Fruit fly (Drosophila melanogaster) whole organism, adult: ENCODE data around the gene Ypel.

Source experiments
- CG11617 ChIP-seq: fragments of 200-800 bp; sonication (Bioruptor generic); optimal IDR thresholded peaks from 2 replicates; lab custom pipeline; 2017; ENCODE audit warnings: mild to moderate bottlenecking, missing biosample characterization, missing genetic modification reagents, missing genetic modification characterization
- CG12768 ChIP-seq: fragments of 200-800 bp; sonication (Bioruptor generic); optimal IDR thresholded peaks from 2 replicates; lab custom pipeline; 2017; ENCODE audit warnings: missing biosample characterization, missing genetic modification characterization, mild to moderate bottlenecking, moderate library complexity, missing genetic modification reagents
- CG14711 ChIP-seq: fragments of 200-800 bp; sonication (Bioruptor generic); optimal IDR thresholded peaks from 2 replicates; lab custom pipeline; 2018; ENCODE audit warnings: missing biosample characterization, mild to moderate bottlenecking, missing genetic modification characterization, moderate library complexity
- CG1620 ChIP-seq: fragments of 200-800 bp; sonication (Bioruptor generic); optimal IDR thresholded peaks from 2 replicates; lab custom pipeline; 2016; ENCODE audit warnings: missing biosample characterization, missing genetic modification characterization
- CG33017 ChIP-seq: fragments of 200-800 bp; sonication (Bioruptor generic); optimal IDR thresholded peaks from 2 replicates; lab custom pipeline; 2018; ENCODE audit warnings: missing biosample characterization, mild to moderate bottlenecking, missing genetic modification characterization, moderate library complexity
- CG5204 ChIP-seq: fragments of 200-800 bp; sonication (Bioruptor generic); optimal IDR thresholded peaks from 2 replicates; lab custom pipeline; 2016; ENCODE audit warnings: missing biosample characterization, missing genetic modification characterization
- CG7045 ChIP-seq: fragments of 200-800 bp; sonication (Bioruptor generic); optimal IDR thresholded peaks from 2 replicates; lab custom pipeline; 2017; ENCODE audit warnings: missing biosample characterization, mild to moderate bottlenecking, missing genetic modification characterization
- CG7101 ChIP-seq: fragments of 200-800 bp; sonication (Bioruptor generic); optimal IDR thresholded peaks from 2 replicates; lab custom pipeline; 2018; ENCODE audit warnings: missing biosample characterization, mild to moderate bottlenecking, missing genetic modification characterization, moderate library complexity
- Clk ChIP-seq: fragments of 200-800 bp; sonication (Bioruptor generic); optimal IDR thresholded peaks from 2 replicates; lab custom pipeline; 2017; ENCODE audit warnings: missing biosample characterization, missing genetic modification characterization
- Crg-1 ChIP-seq: fragments of 200-800 bp; sonication (Bioruptor generic); optimal IDR thresholded peaks from 2 replicates; lab custom pipeline; 2016; ENCODE audit warnings: missing biosample characterization, missing genetic modification characterization
- Hr96 ChIP-seq: fragments of 200-800 bp; sonication (Bioruptor generic); optimal IDR thresholded peaks from 2 replicates; lab custom pipeline; 2016; ENCODE audit warnings: missing biosample characterization, missing genetic modification characterization
- Mnt ChIP-seq: fragments of 200-800 bp; sonication (Bioruptor generic); optimal IDR thresholded peaks from 2 replicates; lab custom pipeline; 2016; ENCODE audit warnings: missing biosample characterization, mild to moderate bottlenecking, missing genetic modification characterization
- bab1 ChIP-seq: fragments of 200-800 bp; sonication (Bioruptor generic); optimal IDR thresholded peaks from 3 replicates; lab custom pipeline; 2019; ENCODE audit warnings: missing biosample characterization, mild to moderate bottlenecking, missing genetic modification characterization, moderate library complexity
- cic ChIP-seq: fragments of 200-800 bp; sonication (Bioruptor generic); optimal IDR thresholded peaks from 2 replicates; lab custom pipeline; 2017; ENCODE audit warnings: missing biosample characterization, mild to moderate bottlenecking, missing genetic modification characterization, moderate library complexity
- cnc ChIP-seq, 2 experiments: fragments of >200 bp; optimal IDR thresholded peaks; 2 replicates each; lab custom pipeline; 2017
- kay ChIP-seq: fragments of 200-800 bp; sonication (Bioruptor generic); peaks from one replicate; lab custom pipeline; 2016; ENCODE audit warnings: missing biosample characterization, missing genetic modification characterization, borderline replicate concordance
- ovo ChIP-seq: fragments of 200-800 bp; sonication (Bioruptor generic); optimal IDR thresholded peaks from 2 replicates; lab custom pipeline; 2016; ENCODE audit warnings: missing biosample characterization, missing genetic modification characterization
- pad ChIP-seq: fragments of 200-800 bp; sonication (Bioruptor generic); optimal IDR thresholded peaks from 3 replicates; lab custom pipeline; 2017; ENCODE audit warnings: missing biosample characterization, missing genetic modification characterization, mild to moderate bottlenecking, moderate library complexity, missing genetic modification reagents
- tj ChIP-seq: fragments of 200-800 bp; sonication (Bioruptor generic); optimal IDR thresholded peaks from 3 replicates; lab custom pipeline; 2017; ENCODE audit warnings: missing biosample characterization, mild to moderate bottlenecking, missing genetic modification characterization, moderate library complexity
- toe ChIP-seq: fragments of 200-800 bp; sonication (Bioruptor generic); optimal IDR thresholded peaks from 2 replicates; lab custom pipeline; 2016; ENCODE audit warnings: missing biosample characterization, missing genetic modification characterization

Gene Ypel

DNA sequence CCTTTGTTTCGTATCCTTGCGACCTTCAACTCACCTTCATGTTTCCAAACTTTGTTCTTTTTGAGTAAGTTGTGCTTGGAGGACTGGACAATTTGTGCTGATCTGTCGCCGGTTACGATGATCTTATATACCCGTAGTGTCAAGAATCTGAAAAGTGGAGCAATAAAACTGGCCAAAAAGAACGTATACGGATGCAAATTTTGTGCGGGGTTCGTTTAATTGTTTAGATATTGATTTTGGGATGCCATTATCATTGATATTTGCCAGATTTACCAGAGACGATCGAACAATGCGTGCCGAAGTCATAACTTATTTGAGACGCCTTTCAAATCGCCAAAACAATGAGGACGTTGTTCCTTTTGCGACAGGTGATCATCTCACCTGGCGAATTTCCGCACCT lies 6.9 kb upstream of the Ypel start, which contains the start of gene CG15308:
TSS of gene CG15308 (minus strand) at position 101 of the 400 bp plus-strand sequence.
- no peak for TF ChIP-seq CG1620
- no peak for TF ChIP-seq CG7045 (GFP tag; lab: Kevin White, UChicago)
- no peak for TF ChIP-seq cnc (optimal IDR thresholded peaks at IDR 0.05; lab: Kevin White, UChicago)
- TF ChIP-seq CG14711 (tag; lab: Kevin White, UChicago): no peak
- no peak for TF ChIP-seq kay (GFP tag; lab: Kevin White, UChicago)
- TF ChIP-seq tj: no peak
- TF ChIP-seq Hr96 (GFP tag; lab: Kevin White, UChicago): no peak
- no peak for TF ChIP-seq CG12768 (GFP tag; lab: Kevin White, UChicago)
- no peak for TF ChIP-seq cic (GFP tag; lab: Kevin White, UChicago)
- TF ChIP-seq CG5204 (GFP tag; lab: Kevin White, UChicago): no peak
- no peak for TF ChIP-seq Mnt (GFP tag; lab: Kevin White, UChicago)
- TF ChIP-seq CG33017 (tag; lab: Kevin White, UChicago): no peak
- no peak for TF ChIP-seq pad (GFP tag; lab: Kevin White, UChicago)

dm6 chrX:10216634-10217239 lies 4.6 kb upstream of the Ypel start, which contains the start of gene CG2962:
TSS of gene CG2962 (minus strand) at chrX:10216642.
- TF ChIP-seq cic (GFP tag; lab: Kevin White, UChicago) (no peak), Crg-1 (no peak), tj (no peak), kay (GFP tag; lab: Kevin White, UChicago) (no peak), pad (GFP tag; lab: Kevin White, UChicago) (no peak), CG11617 (GFP tag; lab: Kevin White, UChicago) (no peak), Mnt (GFP tag; lab: Kevin White, UChicago) (no peak), toe (GFP tag; lab: Kevin White, UChicago) (no peak), CG33017 (tag; lab: Kevin White, UChicago) (no peak), Clk (no peak), CG14711 (tag; lab: Kevin White, UChicago) (no peak), CG5204 (GFP tag; lab: Kevin White, UChicago) (no peak), Hr96 (GFP tag; lab: Kevin White, UChicago) (no peak), CG7101 (tag; lab: Kevin White, UChicago) (no peak), cnc (optimal IDR thresholded peaks at IDR 0.05; lab: Kevin White, UChicago) (no peak), CG12768 (GFP tag; lab: Kevin White, UChicago) (no peak), CG1620 (no peak), bab1 (no peak), CG7045 (GFP tag; lab: Kevin White, UChicago) (no peak), ovo (no peak)

dm6 chrX:10212687-10213329 lies 634 bp upstream of the Ypel start, which contains the start of gene ATPsyndelta:
TSS of gene ATPsyndelta (plus strand) at chrX:10212970.
- TF ChIP-seq CG14711 (tag; lab: Kevin White, UChicago): peak; percentile 46
- no peak for TF ChIP-seq CG33017 (tag; lab: Kevin White, UChicago)
- no peak for TF ChIP-seq CG1620
- no peak for TF ChIP-seq tj

DNA sequence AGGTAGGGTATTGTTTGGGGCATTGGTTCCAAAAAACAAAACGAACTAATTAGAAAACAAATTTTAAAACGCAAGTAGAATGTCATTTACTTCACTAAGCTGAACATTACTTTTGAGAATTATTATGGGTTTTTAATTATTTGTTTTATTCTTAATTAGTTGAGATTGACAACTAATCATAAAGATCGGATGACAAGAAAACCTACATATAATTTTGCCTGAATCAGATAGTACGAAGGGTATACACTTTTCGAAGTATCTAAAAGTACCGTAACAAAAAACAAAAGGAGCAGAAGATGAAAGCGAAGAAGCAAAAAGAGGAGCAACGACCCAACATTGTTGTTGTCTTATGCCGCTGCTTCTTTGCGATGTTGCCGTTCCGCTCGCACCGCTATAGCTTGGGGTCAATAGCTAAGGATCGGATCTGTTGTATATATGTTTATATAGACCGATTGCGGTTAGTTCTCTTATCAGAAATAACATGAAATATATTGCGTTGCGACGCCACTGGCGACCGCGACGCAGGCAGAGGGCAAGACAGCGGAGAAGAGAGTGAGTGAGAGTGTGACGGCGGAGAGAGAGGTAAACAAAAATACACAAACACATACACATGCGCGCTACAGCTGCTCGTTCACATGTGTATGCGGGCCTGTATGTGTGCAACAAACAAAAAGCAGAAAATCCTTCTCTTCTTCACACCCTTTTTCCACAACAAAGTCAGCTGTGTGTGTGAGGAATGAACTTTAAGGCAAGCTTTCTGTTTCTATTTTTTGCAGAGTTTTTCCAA lies 853 bp downstream of the Ypel start:
- TF ChIP-seq cnc (optimal IDR thresholded peaks at IDR 0.05; lab: Kevin White, UChicago): no peak
- peak; percentile 58 for TF ChIP-seq bab1
- TF ChIP-seq CG14711 (tag; lab: Kevin White, UChicago): peak; percentile 66
- TF ChIP-seq tj: no peak
- peak; percentile 9 for TF ChIP-seq CG33017 (tag; lab: Kevin White, UChicago)
- peak; percentile 35 for TF ChIP-seq CG5204 (GFP tag; lab: Kevin White, UChicago)
- TF ChIP-seq CG7101 (tag; lab: Kevin White, UChicago): peak; percentile 71
- peak; percentile 61 for TF ChIP-seq Mnt (GFP tag; lab: Kevin White, UChicago)
- TF ChIP-seq kay (GFP tag; lab: Kevin White, UChicago): peak; percentile 24

DNA sequence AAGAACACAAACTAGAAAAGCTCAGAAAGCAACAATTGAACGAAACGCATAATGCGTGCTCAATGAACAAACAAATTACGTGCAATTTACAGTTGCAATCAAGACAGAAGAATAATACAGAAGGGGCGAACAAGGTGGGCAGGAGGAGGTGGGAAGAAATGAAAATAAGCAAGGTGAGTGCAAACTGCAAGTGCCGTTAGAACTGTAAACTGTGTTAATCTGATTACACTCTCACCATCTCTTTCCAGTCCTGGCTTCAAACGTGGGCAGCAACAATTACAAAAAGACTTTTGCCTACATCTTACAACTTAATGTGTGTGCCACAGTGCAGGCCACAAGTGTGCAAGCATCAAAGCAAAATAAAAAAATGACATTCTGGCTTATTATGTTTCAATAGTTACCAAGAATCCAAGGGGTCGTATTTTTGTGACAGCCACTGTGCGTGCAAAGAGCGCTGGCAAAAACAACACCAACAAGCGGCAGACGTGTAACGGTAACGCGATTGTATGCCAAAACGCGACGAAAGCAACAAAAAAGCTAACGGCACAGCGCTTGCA lies 1.8 kb downstream of the Ypel start:
- TF ChIP-seq CG1620: peak; percentile 35
- peak; percentile 85 for TF ChIP-seq pad (GFP tag; lab: Kevin White, UChicago)
- peak; percentile 70 for TF ChIP-seq ovo
- peak; percentile 38 for TF ChIP-seq CG14711 (tag; lab: Kevin White, UChicago)
- no peak for TF ChIP-seq Mnt (GFP tag; lab: Kevin White, UChicago)
- TF ChIP-seq CG7101 (tag; lab: Kevin White, UChicago): no peak
